Fruit fly (Drosophila melanogaster): Measurements from ENCODE around the gene Hk.

DNA sequence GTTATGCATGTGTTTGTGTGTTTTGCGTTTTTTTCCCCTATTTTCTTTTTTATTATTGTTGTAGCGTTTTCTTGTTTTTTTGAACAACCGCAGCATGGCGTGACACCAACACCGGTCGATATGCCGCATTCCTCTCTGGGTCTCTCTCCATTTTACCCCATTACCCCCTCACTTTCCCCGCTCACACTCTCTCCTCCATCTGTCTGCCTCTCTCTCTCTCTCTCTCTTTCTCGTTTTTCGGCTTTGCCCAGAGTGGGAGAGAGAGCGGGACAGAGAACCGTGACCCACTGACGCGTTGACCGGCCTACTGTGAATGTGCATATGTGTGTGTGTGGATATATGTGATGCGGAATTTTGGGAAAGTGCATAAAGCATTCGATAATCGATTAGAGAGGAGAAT, 15.9 kb downstream of the Hk start:
- TF ChIP-seq CG5204 (GFP tag; optimal IDR thresholded peaks at IDR 0.05) (no peak), CG14711 (tag; optimal IDR thresholded peaks at IDR 0.05) (no peak), CG7045 (GFP tag; optimal IDR thresholded peaks at IDR 0.05) (no peak), ovo (GFP tag; optimal IDR thresholded peaks at IDR 0.05) (no peak), CG1620 (GFP tag; optimal IDR thresholded peaks at IDR 0.05) (no peak)
